Worm (Caenorhabditis elegans) whole organism, midembryonic: ENCODE measurements around the gene C05E7.3.

Experiments used
- T22C8.4 ChIP-seq: fragments of 200-800 bp; sonication (Bioruptor generic); IDR thresholded peaks from 2 replicates; pipeline ENCODE4 v1.3.6; 2022; ENCODE audit warnings: missing genetic modification characterization, missing compliant biosample characterization
- cog-1 ChIP-seq: sonication (generic microtip); optimal IDR thresholded peaks from 2 replicates; lab custom pipeline; 2016; ENCODE audit warnings: missing genetic modification characterization, missing compliant biosample characterization
- flt-1 ChIP-seq: fragments of 200-800 bp; sonication (Bioruptor generic); IDR thresholded peaks from 2 replicates; pipeline ENCODE4 v1.3.6; 2022; ENCODE audit warnings: missing genetic modification characterization, missing compliant biosample characterization
- klf-2 ChIP-seq: fragments of 200-800 bp; sonication (Bioruptor generic); conservative IDR thresholded peaks from 2 replicates; pipeline ENCODE4 v1.3.6; 2022; ENCODE audit warnings: missing genetic modification reagents, missing genetic modification characterization, missing compliant biosample characterization
- med-1 ChIP-seq: sonication (generic microtip); optimal IDR thresholded peaks from 2 replicates; lab custom pipeline; 2017; ENCODE audit warnings: missing genetic modification characterization, mild to moderate bottlenecking, missing compliant biosample characterization, antibody characterized with exemption, missing genetic modification reagents; ENCODE audit not compliant: insufficient read depth
- ref-1 ChIP-seq: fragments of 200-800 bp; sonication (Bioruptor generic); conservative IDR thresholded peaks from 2 replicates; pipeline ENCODE4 v1.3.6; 2022; ENCODE audit warnings: missing genetic modification reagents, missing genetic modification characterization, missing compliant biosample characterization
- tab-1 ChIP-seq: fragments of 200-800 bp; sonication (Bioruptor generic); IDR thresholded peaks from 2 replicates; pipeline ENCODE4 v1.3.6; 2022; ENCODE audit warnings: missing genetic modification characterization, missing compliant biosample characterization
- ztf-23 ChIP-seq: fragments of 200-800 bp; sonication (Bioruptor generic); IDR thresholded peaks from 2 replicates; pipeline ENCODE4 v1.3.6; 2022; ENCODE audit warnings: missing genetic modification reagents, missing genetic modification characterization, missing compliant biosample characterization
- ztf-29 ChIP-seq: fragments of 200-800 bp; sonication (Bioruptor generic); IDR thresholded peaks from 2 replicates; pipeline ENCODE4 v1.3.6; 2022; ENCODE audit warnings: missing genetic modification reagents, missing genetic modification characterization, missing compliant biosample characterization

The C05E7.3 gene

DNA sequence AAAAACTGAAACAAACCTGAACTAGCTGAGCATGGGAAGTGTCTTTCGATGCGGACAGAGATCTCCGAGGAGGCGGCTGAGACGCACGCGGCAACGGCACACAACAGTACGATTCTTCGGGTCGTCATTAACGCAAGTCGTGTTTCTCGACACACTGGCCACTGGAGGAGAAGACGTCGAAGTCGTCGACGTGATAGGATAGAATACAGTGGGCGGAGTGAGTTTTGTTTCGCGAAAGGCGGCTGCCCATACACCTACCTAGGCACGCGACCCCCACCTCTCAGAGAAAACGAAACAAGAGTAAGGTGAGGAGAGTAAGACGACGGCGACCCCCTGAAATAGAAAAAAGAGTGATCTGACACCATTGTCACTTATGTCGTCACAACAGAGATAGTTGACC lies 11.7 kb downstream of the C05E7.3 start, which contains the start of gene gmap-1:
TSS of gene gmap-1 (minus strand) at position 211 of the 400 bp plus-strand sequence.
- TF ChIP-seq ztf-29 (GFP tag; lab: Robert Waterston, UW): no peak
- TF ChIP-seq klf-2 (GFP tag; lab: Robert Waterston, UW): no peak
- no peak for TF ChIP-seq tab-1 (GFP tag; lab: Robert Waterston, UW)
- TF ChIP-seq med-1 (GFP tag; lab: Kevin White, UChicago): no peak
- TF ChIP-seq T22C8.4 (GFP tag; lab: Robert Waterston, UW): no peak
- TF ChIP-seq ztf-23: no peak
- no peak for TF ChIP-seq flt-1 (GFP tag; lab: Robert Waterston, UW)
- TF ChIP-seq ref-1 (GFP tag; lab: Robert Waterston, UW): no peak
- TF ChIP-seq cog-1 (tag; lab: Kevin White, UChicago): no peak

DNA sequence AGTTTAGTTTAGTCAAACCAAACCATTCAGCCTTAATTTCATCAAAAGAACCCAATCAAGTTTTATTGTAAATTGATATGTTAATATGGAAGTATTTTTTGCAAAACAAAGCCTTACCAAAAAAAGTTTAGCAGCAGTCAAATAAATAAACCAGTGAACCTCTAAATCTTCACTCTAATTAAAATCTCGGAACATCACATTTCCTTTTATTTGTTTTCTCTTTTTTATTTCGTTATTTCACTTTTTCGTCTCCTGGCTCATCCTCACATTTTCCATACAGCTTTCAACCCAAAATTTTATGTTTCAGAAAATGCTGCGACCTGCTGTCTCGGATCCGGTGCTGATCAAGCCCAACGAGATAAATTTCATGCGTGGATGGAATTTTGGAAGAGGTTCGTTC lies 16.5 kb downstream of the C05E7.3 start, which contains the start of gene C34E7.3:
TSS of gene C34E7.3 (plus strand) at position 301 of the 400 bp plus-strand sequence.
- no peak for TF ChIP-seq tab-1 (GFP tag; lab: Robert Waterston, UW)
- no peak for TF ChIP-seq flt-1 (GFP tag; lab: Robert Waterston, UW)
- TF ChIP-seq ztf-23: no peak
- no peak for TF ChIP-seq med-1 (GFP tag; lab: Kevin White, UChicago)
- TF ChIP-seq klf-2 (GFP tag; lab: Robert Waterston, UW): no peak
- no peak for TF ChIP-seq cog-1 (tag; lab: Kevin White, UChicago)
- TF ChIP-seq ref-1 (GFP tag; lab: Robert Waterston, UW): no peak

DNA sequence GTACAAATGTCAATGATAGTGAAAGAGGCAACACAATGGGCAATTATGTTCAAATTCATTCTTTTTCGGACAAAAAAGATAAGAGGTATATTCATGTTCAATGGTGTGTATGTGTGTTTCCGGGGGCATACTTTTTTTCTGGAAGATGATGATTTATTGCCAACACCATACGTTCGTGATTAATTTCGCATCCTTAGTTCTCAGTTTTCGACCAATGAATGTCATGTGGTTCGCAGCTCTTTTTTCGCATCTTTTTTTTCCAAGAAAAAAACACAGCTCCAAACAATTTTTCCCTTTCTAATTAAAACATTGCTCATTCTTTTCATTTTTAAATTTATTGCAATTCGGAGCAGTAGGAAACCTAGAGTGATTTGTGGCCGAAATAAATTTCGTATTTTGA lies 17.7 kb downstream of the C05E7.3 start:
- no peak for TF ChIP-seq med-1 (GFP tag; lab: Kevin White, UChicago)
- TF ChIP-seq ztf-29 (GFP tag; lab: Robert Waterston, UW): no peak
- no peak for TF ChIP-seq T22C8.4 (GFP tag; lab: Robert Waterston, UW)
- no peak for TF ChIP-seq ztf-23
- TF ChIP-seq klf-2 (GFP tag; lab: Robert Waterston, UW): no peak
- TF ChIP-seq cog-1 (tag; lab: Kevin White, UChicago): no peak
- no peak for TF ChIP-seq flt-1 (GFP tag; lab: Robert Waterston, UW)
- TF ChIP-seq tab-1 (GFP tag; lab: Robert Waterston, UW): no peak
- no peak for TF ChIP-seq ref-1 (GFP tag; lab: Robert Waterston, UW)

DNA sequence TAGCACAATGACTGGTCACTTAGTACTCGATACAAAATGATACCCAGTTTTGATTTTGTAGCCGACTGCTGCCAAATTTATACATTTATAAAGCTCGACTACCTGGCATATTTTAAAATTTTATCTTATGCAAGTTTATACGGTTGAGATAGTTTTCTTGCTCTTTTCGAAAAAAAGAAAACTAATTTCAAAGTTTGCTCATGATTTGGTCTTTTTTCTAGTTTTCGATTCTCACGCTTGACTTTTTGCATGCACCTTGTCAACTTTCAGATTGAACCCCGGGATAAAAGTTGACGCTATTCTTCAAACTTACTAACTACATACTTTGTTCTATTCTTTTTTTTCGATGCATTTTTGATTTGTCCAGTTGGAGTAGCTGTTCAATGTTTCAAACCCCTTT lies 19.4 kb downstream of the C05E7.3 start:
- TF ChIP-seq med-1 (GFP tag; lab: Kevin White, UChicago): no peak
- TF ChIP-seq ztf-23: no peak
- TF ChIP-seq flt-1 (GFP tag; lab: Robert Waterston, UW): no peak
- no peak for TF ChIP-seq ref-1 (GFP tag; lab: Robert Waterston, UW)
- TF ChIP-seq T22C8.4 (GFP tag; lab: Robert Waterston, UW): no peak
- no peak for TF ChIP-seq cog-1 (tag; lab: Kevin White, UChicago)
- no peak for TF ChIP-seq ztf-29 (GFP tag; lab: Robert Waterston, UW)
- TF ChIP-seq klf-2 (GFP tag; lab: Robert Waterston, UW): no peak
- TF ChIP-seq tab-1 (GFP tag; lab: Robert Waterston, UW): no peak

DNA sequence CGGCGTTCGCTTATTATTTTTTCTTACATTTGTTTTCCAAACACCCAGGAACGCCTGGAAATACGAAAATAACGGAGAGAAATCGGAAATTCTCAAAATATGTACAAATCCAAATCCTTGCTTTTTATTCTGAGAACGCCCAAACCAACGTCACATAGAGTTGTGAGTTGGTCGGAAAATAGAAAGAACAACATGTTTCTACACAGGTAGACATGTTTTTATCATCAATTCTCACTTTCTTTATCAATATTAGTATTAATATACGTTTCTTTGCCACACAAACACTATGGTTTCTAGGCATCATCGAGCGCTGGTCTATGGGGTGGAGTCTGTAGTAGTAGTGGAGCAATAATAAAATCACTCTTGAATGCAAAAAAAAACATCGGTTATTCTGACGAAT lies 28.0 kb downstream of the C05E7.3 start:
- TF ChIP-seq tab-1 (GFP tag; lab: Robert Waterston, UW): no peak
- TF ChIP-seq ref-1 (GFP tag; lab: Robert Waterston, UW): no peak
- TF ChIP-seq ztf-23: no peak
- TF ChIP-seq med-1 (GFP tag; lab: Kevin White, UChicago): no peak
- TF ChIP-seq cog-1 (tag; lab: Kevin White, UChicago): no peak
- no peak for TF ChIP-seq klf-2 (GFP tag; lab: Robert Waterston, UW)
- no peak for TF ChIP-seq T22C8.4 (GFP tag; lab: Robert Waterston, UW)
- TF ChIP-seq ztf-29 (GFP tag; lab: Robert Waterston, UW): no peak
- no peak for TF ChIP-seq flt-1 (GFP tag; lab: Robert Waterston, UW)

DNA sequence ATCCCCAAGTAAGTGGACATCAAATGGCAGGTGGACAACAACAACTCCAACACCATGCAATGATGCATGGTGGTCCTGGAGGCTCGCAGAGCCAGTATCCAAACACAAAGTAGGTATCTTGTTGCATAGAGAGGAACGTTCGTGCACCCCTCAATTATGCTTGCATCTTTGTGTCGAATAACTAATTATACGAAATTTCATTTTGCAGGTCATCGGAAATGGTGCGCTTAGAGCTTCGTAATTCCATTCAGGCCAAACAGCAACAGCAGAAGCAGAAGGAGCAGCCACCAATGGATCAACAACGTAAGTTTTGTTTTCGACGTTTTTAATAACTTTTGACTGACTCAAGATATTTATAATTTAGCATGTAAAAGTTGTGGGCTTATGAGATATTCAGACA lies 30.0 kb downstream of the C05E7.3 start:
- no peak for TF ChIP-seq tab-1 (GFP tag; lab: Robert Waterston, UW)
- no peak for TF ChIP-seq klf-2 (GFP tag; lab: Robert Waterston, UW)
- no peak for TF ChIP-seq cog-1 (tag; lab: Kevin White, UChicago)
- no peak for TF ChIP-seq flt-1 (GFP tag; lab: Robert Waterston, UW)
- no peak for TF ChIP-seq T22C8.4 (GFP tag; lab: Robert Waterston, UW)
- TF ChIP-seq ref-1 (GFP tag; lab: Robert Waterston, UW): no peak
- TF ChIP-seq med-1 (GFP tag; lab: Kevin White, UChicago): no peak
- TF ChIP-seq ztf-29 (GFP tag; lab: Robert Waterston, UW): no peak
- TF ChIP-seq ztf-23: no peak

DNA sequence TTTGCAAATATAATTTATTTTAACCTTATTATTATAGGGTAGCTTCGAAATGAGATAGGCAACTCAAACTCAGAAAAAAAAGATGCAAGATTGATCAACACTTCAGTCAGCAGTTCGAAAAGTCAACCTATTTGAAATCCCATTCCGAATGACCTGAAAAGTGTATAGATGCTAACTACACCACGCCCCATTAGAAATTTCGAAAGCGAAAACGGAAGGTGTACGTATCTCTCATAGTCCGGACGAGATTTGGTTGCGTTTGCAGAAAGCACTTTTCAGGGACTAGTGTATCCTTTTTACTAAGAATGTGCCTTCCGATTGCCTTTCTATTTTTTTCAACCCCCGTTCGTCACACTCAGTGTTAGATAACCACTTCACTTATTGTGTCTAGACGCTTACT lies 30.7 kb downstream of the C05E7.3 start:
- no peak for TF ChIP-seq cog-1 (tag; lab: Kevin White, UChicago)
- TF ChIP-seq med-1 (GFP tag; lab: Kevin White, UChicago): no peak
- no peak for TF ChIP-seq ztf-23
- no peak for TF ChIP-seq flt-1 (GFP tag; lab: Robert Waterston, UW)
- no peak for TF ChIP-seq T22C8.4 (GFP tag; lab: Robert Waterston, UW)

DNA sequence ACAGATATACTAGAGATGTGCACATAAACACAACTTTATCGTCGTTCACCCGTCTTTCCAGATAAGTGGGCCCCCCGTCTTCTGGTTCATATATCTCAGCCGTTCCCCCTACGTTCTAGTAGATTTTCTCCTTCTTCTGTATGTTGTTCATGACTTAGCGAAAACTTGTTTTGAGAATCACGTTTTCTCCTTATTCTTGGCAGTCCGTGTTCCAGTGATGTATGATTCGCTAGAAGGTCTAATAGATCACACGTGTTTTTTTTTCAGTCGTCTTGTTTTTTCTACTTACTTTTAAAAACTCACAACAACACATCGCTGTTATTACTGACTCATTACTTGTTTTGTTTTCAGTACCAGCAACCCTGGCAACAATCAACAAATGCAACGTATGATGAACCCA lies 31.4 kb downstream of the C05E7.3 start:
- no peak for TF ChIP-seq klf-2 (GFP tag; lab: Robert Waterston, UW)
- TF ChIP-seq med-1 (GFP tag; lab: Kevin White, UChicago): no peak
- TF ChIP-seq ztf-29 (GFP tag; lab: Robert Waterston, UW): no peak
- TF ChIP-seq flt-1 (GFP tag; lab: Robert Waterston, UW): no peak
- TF ChIP-seq ref-1 (GFP tag; lab: Robert Waterston, UW): no peak
- no peak for TF ChIP-seq cog-1 (tag; lab: Kevin White, UChicago)
- no peak for TF ChIP-seq tab-1 (GFP tag; lab: Robert Waterston, UW)
- no peak for TF ChIP-seq ztf-23
- TF ChIP-seq T22C8.4 (GFP tag; lab: Robert Waterston, UW): no peak

DNA sequence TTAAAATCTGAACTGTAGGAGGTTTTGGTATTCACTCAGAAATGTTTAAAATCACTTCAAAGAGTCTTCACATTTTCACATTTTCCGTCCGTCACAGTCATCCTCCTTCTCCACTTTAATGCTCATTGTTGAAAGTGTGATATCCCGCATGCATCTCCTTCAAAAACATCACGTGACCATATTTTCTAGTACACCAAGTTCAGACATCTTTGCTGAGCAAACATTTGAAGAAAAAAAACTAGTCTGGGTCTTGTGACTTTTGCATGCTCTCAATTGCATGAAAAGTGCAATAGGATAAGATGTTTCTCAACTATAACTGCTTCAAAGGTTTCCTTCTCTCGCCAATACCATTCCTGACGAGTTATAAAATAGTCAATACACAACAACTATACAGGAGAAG lies 32.2 kb downstream of the C05E7.3 start:
- no peak for TF ChIP-seq med-1 (GFP tag; lab: Kevin White, UChicago)
- TF ChIP-seq cog-1 (tag; lab: Kevin White, UChicago): no peak
- TF ChIP-seq ztf-29 (GFP tag; lab: Robert Waterston, UW): no peak
- TF ChIP-seq flt-1 (GFP tag; lab: Robert Waterston, UW): no peak
- TF ChIP-seq ref-1 (GFP tag; lab: Robert Waterston, UW): no peak
- TF ChIP-seq ztf-23: no peak
- TF ChIP-seq klf-2 (GFP tag; lab: Robert Waterston, UW): no peak
- no peak for TF ChIP-seq T22C8.4 (GFP tag; lab: Robert Waterston, UW)
- TF ChIP-seq tab-1 (GFP tag; lab: Robert Waterston, UW): no peak
